Fruit fly (Drosophila melanogaster) Kc167 (cell line): ENCODE data around the gene net.

Experiments used
- Myc ChIP-seq: fragments of >200 bp; optimal IDR thresholded peaks from 2 replicates; lab custom pipeline; 2017; ENCODE audit warnings: missing external identifiers
- Sin3A ChIP-seq: fragments of >200 bp; optimal IDR thresholded peaks from 2 replicates; lab custom pipeline; 2018; ENCODE audit warnings: missing external identifiers
- h ChIP-seq: fragments of >200 bp; optimal IDR thresholded peaks from 3 replicates; lab custom pipeline; 2018; ENCODE audit warnings: missing external identifiers
- insv ChIP-seq: fragments of >200 bp; optimal IDR thresholded peaks from 3 replicates; lab custom pipeline; 2018; ENCODE audit warnings: missing external identifiers
- psq ChIP-seq: fragments of >200 bp; optimal IDR thresholded peaks from 2 replicates; lab custom pipeline; 2017; ENCODE audit warnings: missing external identifiers
- ttk ChIP-seq: sonication (Bioruptor generic); optimal IDR thresholded peaks from 2 replicates; lab custom pipeline; 2017; ENCODE audit warnings: missing external identifiers

dm6 chr2L:107032-107431 is 19.8 kb upstream of the net start:
- TF ChIP-seq Myc (lab: Kevin White, UChicago) (no peak), ttk (lab: Kevin White, UChicago) (no peak), h (lab: Kevin White, UChicago) (no peak), psq (lab: Kevin White, UChicago) (no peak), Sin3A (lab: Kevin White, UChicago) (no peak), insv (lab: Kevin White, UChicago) (no peak)
